ENCODE assay signal across 4 worm cellular contexts in the genomic region with DNA sequence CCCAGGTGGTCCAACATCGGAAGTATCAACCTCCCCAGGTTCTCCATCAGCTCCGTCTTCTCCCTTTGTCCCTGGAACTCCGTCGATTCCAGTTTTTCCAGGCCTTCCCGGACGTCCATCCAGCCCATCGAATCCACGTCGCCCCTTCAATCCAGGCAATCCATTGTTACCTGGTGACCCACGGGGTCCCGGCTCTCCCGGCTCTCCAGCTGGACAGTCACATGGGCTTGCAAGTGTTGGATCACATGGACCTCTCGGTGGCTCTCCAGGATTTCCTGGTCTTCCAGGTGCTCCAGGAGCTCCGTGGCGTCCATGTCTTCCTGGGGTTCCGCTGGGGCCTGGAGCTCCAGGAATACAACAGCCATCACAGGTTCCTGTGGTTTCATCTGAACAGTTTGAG.
TF ChIP-seq lines count a peak whose summit lies in the region.

No protein-coding gene starts in this region.

TF ChIP-seq in whole organism, L4 larva, 104 proteins besides CTCF, POLR2A, EP300 and RAD21:
- TF ChIP-seq vab-7 (GFP tag; IDR thresholded peaks at IDR 0.05; lab: Robert Waterston, UW) = no peak
- no peak for TF ChIP-seq skn-1 (tag; optimal IDR thresholded peaks at IDR 0.05; lab: Kevin White, UChicago)
- TF ChIP-seq set-16 (GFP tag; IDR thresholded peaks at IDR 0.05; lab: Robert Waterston, UW) = peak; percentile 90
- TF ChIP-seq cey-2 (tag; optimal IDR thresholded peaks at IDR 0.05; lab: Kevin White, UChicago; ENCODE audit: borderline replicate concordance, insufficient read depth) = no peak
- peak; percentile 5; the same call in 1 of the 2 replicates for TF ChIP-seq php-3 (GFP tag; IDR thresholded peaks at IDR 0.05; lab: Robert Waterston, UW)
- 0 out of 4 replicates have a peak, but pooled peaks of 1 of the 2 experiments have one; percentile 4 for TF ChIP-seq madf-5 (GFP tag; IDR thresholded peaks at IDR 0.05; lab: Robert Waterston, UW)

TF ChIP-seq in whole organism, late embryonic, 69 proteins besides CTCF, POLR2A, EP300 and RAD21:
- TF ChIP-seq C38D4.7 (GFP tag; optimal IDR thresholded peaks at IDR 0.05; lab: Kevin White, UChicago) (no peak), elt-4 (tag; optimal IDR thresholded peaks at IDR 0.05; lab: Kevin White, UChicago) (peak; percentile 70)
TF ChIP-seq in whole organism, late embryonic: peak in this region for 1.

TF ChIP-seq in whole organism, midembryonic, 9 proteins besides CTCF, POLR2A, EP300 and RAD21:
- TF ChIP-seq ref-1 (GFP tag; conservative IDR thresholded peaks at IDR 0.05; lab: Robert Waterston, UW) (no peak), ztf-23 (GFP tag; IDR thresholded peaks at IDR 0.05; lab: Robert Waterston, UW) (0 out of 2 replicates have a peak, but pooled peaks have one; percentile 30)
TF ChIP-seq in whole organism, midembryonic: peak in this region for 1.

TF ChIP-seq in whole organism, young adult, 124 proteins besides CTCF, POLR2A, EP300 and RAD21:
- no peak for TF ChIP-seq lin-35 (GFP tag; optimal IDR thresholded peaks at IDR 0.05; lab: Kevin White, UChicago)
- TF ChIP-seq zfh-2 (GFP tag; conservative IDR thresholded peaks at IDR 0.05; lab: Robert Waterston, UW) = peak; percentile 91
